Fruit fly (Drosophila melanogaster) whole organism, embryonic: ENCODE data around the gene Pax.

Experiments
- Atf6 ChIP-seq: fragments of 200-800 bp; sonication (Bioruptor generic); IDR thresholded peaks from 2 replicates; pipeline ENCODE4 v1.3.6; 2022; ENCODE audit warnings: missing biosample characterization, missing genetic modification characterization
- B-H2 ChIP-seq: fragments of 200-800 bp; sonication (Bioruptor generic); optimal IDR thresholded peaks from 2 replicates; lab custom pipeline; 2018; ENCODE audit warnings: missing biosample characterization, mild to moderate bottlenecking, missing genetic modification characterization
- CG10543 ChIP-seq: fragments of 200-800 bp; sonication (Bioruptor generic); optimal IDR thresholded peaks from 3 replicates; lab custom pipeline; 2017; ENCODE audit warnings: missing biosample characterization, mild to moderate bottlenecking, missing genetic modification characterization, moderate library complexity
- CG11456 ChIP-seq: fragments of 200-800 bp; sonication (Bioruptor generic); IDR thresholded peaks from 3 replicates; pipeline ENCODE4 v1.3.6; 2022; ENCODE audit warnings: missing biosample characterization, missing genetic modification characterization
- CG12769 ChIP-seq: fragments of 200-800 bp; sonication (Bioruptor generic); optimal IDR thresholded peaks from 2 replicates; lab custom pipeline; 2019; ENCODE audit warnings: missing biosample characterization, mild to moderate bottlenecking, missing genetic modification characterization, moderate library complexity
- CG12942 ChIP-seq: fragments of 200-800 bp; sonication (Bioruptor generic); optimal IDR thresholded peaks from 3 replicates; lab custom pipeline; 2016; ENCODE audit warnings: missing biosample characterization, missing genetic modification characterization
- CG17186 ChIP-seq: fragments of 200-800 bp; sonication (Bioruptor generic); optimal IDR thresholded peaks from 3 replicates; lab custom pipeline; 2017; ENCODE audit warnings: missing biosample characterization, missing genetic modification reagents, missing genetic modification characterization
- CG18764 ChIP-seq: fragments of 200-800 bp; sonication (Bioruptor generic); optimal IDR thresholded peaks from 3 replicates; lab custom pipeline; 2016; ENCODE audit warnings: missing biosample characterization, missing genetic modification characterization
- CG2120 ChIP-seq: fragments of 200-800 bp; sonication (Bioruptor generic); optimal IDR thresholded peaks from 3 replicates; lab custom pipeline; 2016; ENCODE audit warnings: missing biosample characterization, missing genetic modification characterization
- CG3065 ChIP-seq: fragments of 200-800 bp; sonication (Bioruptor generic); optimal IDR thresholded peaks from 2 replicates; lab custom pipeline; 2016; ENCODE audit warnings: missing biosample characterization, missing genetic modification characterization
- CG32772 ChIP-seq: fragments of 200-800 bp; sonication (Bioruptor generic); IDR thresholded peaks from 2 replicates; pipeline ENCODE4 v1.3.6; 2022; ENCODE audit warnings: missing biosample characterization, missing genetic modification characterization
- CG4328 ChIP-seq: fragments of 200-800 bp; sonication (Bioruptor generic); optimal IDR thresholded peaks from 3 replicates; lab custom pipeline; 2017; ENCODE audit warnings: missing biosample characterization, missing genetic modification reagents, missing genetic modification characterization
- CG7357 ChIP-seq: fragments of 200-800 bp; sonication (Bioruptor generic); IDR thresholded peaks from 3 replicates; pipeline ENCODE4 v1.3.6; 2022; ENCODE audit warnings: missing biosample characterization, missing genetic modification characterization
- CG8290 ChIP-seq, 3 experiments: fragments of 200-800 bp; sonication (Bioruptor generic); optimal IDR thresholded peaks; 2 replicates each; lab custom pipeline; 2016 to 2019; ENCODE audit warnings: missing biosample characterization in 3 of 3, missing genetic modification characterization in 3 of 3, mild to moderate bottlenecking in 2 of 3, moderate library complexity in 1 of 3
- CG9932 ChIP-seq: fragments of 200-800 bp; sonication (Bioruptor generic); IDR thresholded peaks from 2 replicates; pipeline ENCODE4 v1.3.6; 2022; ENCODE audit warnings: missing biosample characterization, missing genetic modification characterization
- Dbx ChIP-seq: fragments of 200-800 bp; sonication (Bioruptor generic); IDR thresholded peaks from 3 replicates; pipeline ENCODE4 v1.3.6; 2022; ENCODE audit warnings: missing biosample characterization, missing genetic modification characterization
- Hmr ChIP-seq: fragments of 200-800 bp; sonication (Bioruptor generic); optimal IDR thresholded peaks from 3 replicates; lab custom pipeline; 2017; ENCODE audit warnings: mild to moderate bottlenecking, missing biosample characterization, missing genetic modification reagents, missing genetic modification characterization
- MTF-1 ChIP-seq: fragments of 200-800 bp; sonication (Bioruptor generic); optimal IDR thresholded peaks from 2 replicates; lab custom pipeline; 2018; ENCODE audit warnings: missing biosample characterization, mild to moderate bottlenecking, missing genetic modification characterization, borderline replicate concordance
- Med ChIP-seq: fragments of 200-800 bp; sonication (Bioruptor generic); peaks from one replicate; lab custom pipeline; 2016; ENCODE audit warnings: missing biosample characterization, missing genetic modification characterization, mild to moderate bottlenecking, inconsistent platforms, moderate library complexity
- PHDP ChIP-seq: fragments of 200-800 bp; sonication (Bioruptor generic); optimal IDR thresholded peaks from 3 replicates; lab custom pipeline; 2018; ENCODE audit warnings: missing biosample characterization, mild to moderate bottlenecking, missing genetic modification characterization, moderate library complexity
- Six4 ChIP-seq: fragments of 200-800 bp; sonication (Bioruptor generic); optimal IDR thresholded peaks from 2 replicates; lab custom pipeline; 2016; ENCODE audit warnings: missing biosample characterization, missing genetic modification characterization
- abd-A ChIP-seq: fragments of 200-800 bp; sonication (Bioruptor generic); optimal IDR thresholded peaks from 3 replicates; lab custom pipeline; 2019; ENCODE audit warnings: missing biosample characterization, mild to moderate bottlenecking, missing genetic modification characterization, moderate library complexity
- crol ChIP-seq: fragments of 200-800 bp; sonication (Bioruptor generic); IDR thresholded peaks from 2 replicates; pipeline ENCODE4 v1.3.6; 2022; ENCODE audit warnings: missing biosample characterization, missing genetic modification characterization
- fd3F ChIP-seq: fragments of 200-800 bp; sonication (Bioruptor generic); optimal IDR thresholded peaks from 2 replicates; lab custom pipeline; 2018; ENCODE audit warnings: missing biosample characterization, mild to moderate bottlenecking, missing genetic modification characterization, moderate library complexity
- ind ChIP-seq: fragments of 200-800 bp; sonication (Bioruptor generic); optimal IDR thresholded peaks from 3 replicates; lab custom pipeline; 2016; ENCODE audit warnings: missing biosample characterization, missing genetic modification characterization
- knrl ChIP-seq: fragments of 200-800 bp; sonication (Bioruptor generic); IDR thresholded peaks from 3 replicates; pipeline ENCODE4 v1.3.6; 2022; ENCODE audit warnings: missing biosample characterization, missing genetic modification characterization; ENCODE audit not compliant: partially characterized antibody
- lab ChIP-seq: fragments of 200-800 bp; sonication (Bioruptor generic); optimal IDR thresholded peaks from 3 replicates; lab custom pipeline; 2017; ENCODE audit warnings: missing biosample characterization, missing genetic modification characterization, mild to moderate bottlenecking, moderate library complexity, missing genetic modification reagents
- schlank ChIP-seq: fragments of 200-800 bp; sonication (Bioruptor generic); optimal IDR thresholded peaks from 2 replicates; lab custom pipeline; 2018; ENCODE audit warnings: missing biosample characterization, mild to moderate bottlenecking, missing genetic modification characterization
- sd ChIP-seq: fragments of 200-800 bp; sonication (Bioruptor generic); optimal IDR thresholded peaks from 3 replicates; lab custom pipeline; 2018; ENCODE audit warnings: missing biosample characterization, mild to moderate bottlenecking, missing genetic modification characterization, moderate library complexity
- seq ChIP-seq: fragments of 200-800 bp; sonication (Bioruptor generic); IDR thresholded peaks from 2 replicates; pipeline ENCODE4 v1.3.6; 2022; ENCODE audit warnings: missing biosample characterization, missing genetic modification characterization
- slbo ChIP-seq: fragments of 200-800 bp; sonication (Bioruptor generic); IDR thresholded peaks from 2 replicates; pipeline ENCODE4 v1.3.6; 2022; ENCODE audit warnings: missing biosample characterization, missing genetic modification characterization
- slou ChIP-seq: fragments of 200-800 bp; sonication (Bioruptor generic); optimal IDR thresholded peaks from 3 replicates; lab custom pipeline; 2016; ENCODE audit warnings: missing biosample characterization, missing genetic modification characterization
- sr ChIP-seq: fragments of 200-800 bp; sonication (Bioruptor generic); IDR thresholded peaks from 3 replicates; pipeline ENCODE4 v1.3.6; 2022; ENCODE audit warnings: missing biosample characterization, missing genetic modification characterization

Pax gene

DNA sequence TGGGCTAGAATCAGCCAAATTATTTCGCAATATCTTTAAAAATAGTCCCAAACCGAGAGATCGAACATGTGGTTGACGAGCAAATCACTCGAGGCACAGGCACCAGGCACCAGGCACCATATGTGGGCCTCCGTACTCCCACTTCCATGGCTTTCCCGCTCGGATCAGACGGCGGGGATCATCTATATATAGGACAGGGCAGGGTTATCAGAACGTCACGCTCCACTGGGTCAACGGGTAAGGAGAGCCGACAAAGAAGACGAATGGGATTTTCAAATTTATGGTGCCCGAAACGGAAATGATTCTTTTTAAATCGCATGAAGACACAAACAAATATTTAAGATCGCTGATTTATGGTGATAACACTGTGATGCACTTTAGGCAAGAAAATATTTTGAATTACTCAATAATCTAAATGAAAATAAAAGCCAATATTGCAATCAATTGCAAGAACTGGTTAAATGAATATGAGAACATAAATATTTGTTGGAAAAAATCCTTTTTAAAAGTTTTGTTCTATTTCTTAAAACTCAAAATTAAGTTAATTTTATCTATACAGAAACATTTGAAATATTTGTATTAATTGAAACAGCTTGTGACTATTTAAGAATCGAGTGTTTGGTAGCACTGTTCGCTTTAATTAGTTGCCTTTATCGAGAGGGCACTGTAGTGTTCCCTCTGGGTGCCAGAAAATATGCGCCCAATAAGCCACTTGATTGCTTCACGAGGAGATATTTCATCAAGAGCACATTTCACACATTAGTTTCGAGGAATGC lies 13.1 kb downstream of the Pax start (continued):
- TF ChIP-seq Six4 (GFP tag; lab: Kevin White, UChicago) = no peak
- TF ChIP-seq, all 482 proteins: peak for 16

DNA sequence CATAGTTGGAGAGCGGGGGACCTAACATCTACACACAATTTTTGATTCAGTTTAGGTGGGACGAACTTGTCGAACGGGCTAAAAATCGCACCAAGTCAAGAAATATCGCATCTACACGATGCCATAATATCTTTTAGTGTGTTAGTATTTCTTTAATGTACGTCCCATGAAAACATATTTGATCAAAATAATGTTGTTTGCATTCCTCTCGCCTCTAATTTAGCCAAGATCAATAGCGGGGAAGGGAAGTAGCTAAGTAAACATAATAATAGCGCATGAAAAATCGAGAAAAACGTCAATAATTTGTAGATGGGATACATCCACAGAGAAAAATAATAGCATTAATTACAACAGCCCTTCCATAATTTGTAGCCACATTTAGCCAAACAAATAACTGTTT lies 14.4 kb downstream of the Pax start:
- TF ChIP-seq CG32772 (GFP tag; lab: Robert Waterston, UW) (no peak), CG12769 (tag; lab: Kevin White, UChicago) (peak; percentile 33), slou (GFP tag; lab: Kevin White, UChicago) (no peak), CG9932 (GFP tag; lab: Robert Waterston, UW) (no peak), seq (GFP tag; lab: Robert Waterston, UW) (peak; percentile 12; the same call in 1 of the 2 replicates), CG2120 (GFP tag; lab: Kevin White, UChicago) (peak; percentile 15), lab (peak; percentile 5), schlank (tag; lab: Kevin White, UChicago) (peak; percentile 33), B-H2 (peak; percentile 21), Med (GFP tag; lab: Kevin White, UChicago) (peak; percentile 39), CG8290 (GFP tag; optimal IDR thresholded peaks at IDR 0.05; lab: Kevin White, UChicago) (no peak), CG8290 (tag; optimal IDR thresholded peaks at IDR 0.05; lab: Kevin White, UChicago) (peak in 1 of 2 experiments; percentile 75), CG7357 (GFP tag; lab: Robert Waterston, UW) (peak; percentile 16; the same call in 1 of the 3 replicates), Hmr (GFP tag; lab: Kevin White, UChicago) (peak; percentile 49), sd (tag; lab: Kevin White, UChicago) (peak; percentile 43), CG17186 (GFP tag; lab: Kevin White, UChicago) (no peak), fd3F (GFP tag; lab: Kevin White, UChicago) (peak; percentile 30), PHDP (tag; lab: Kevin White, UChicago) (peak; percentile 1), CG12942 (GFP tag; lab: Kevin White, UChicago) (no peak), CG18764 (GFP tag; lab: Kevin White, UChicago) (no peak)

DNA sequence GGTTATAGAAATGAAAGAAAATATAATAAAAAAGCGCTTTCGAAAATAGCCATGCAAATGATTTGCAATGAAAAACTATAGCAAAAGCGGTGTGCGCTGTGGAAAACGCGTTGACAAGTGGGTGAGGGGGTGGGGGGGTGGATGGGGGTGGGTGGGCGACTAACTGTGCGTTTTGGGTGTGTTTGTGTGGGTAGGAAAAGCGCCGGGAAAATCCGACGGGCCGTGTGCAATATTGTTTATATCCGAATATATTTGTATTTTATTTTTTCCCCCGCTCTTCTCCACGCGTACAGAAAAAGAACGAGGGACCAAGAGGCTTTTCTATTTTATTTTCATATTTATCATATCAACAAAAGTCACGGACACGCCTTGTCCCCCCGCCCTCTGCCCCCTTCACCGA lies 20.0 kb downstream of the Pax start:
- TF ChIP-seq sr (GFP tag; lab: Robert Waterston, UW) (peak; percentile 95), CG3065 (GFP tag; lab: Kevin White, UChicago) (no peak), seq (GFP tag; lab: Robert Waterston, UW) (0 out of 2 replicates have a peak, but pooled peaks have one; percentile 7), Dbx (GFP tag; lab: Robert Waterston, UW) (0 out of 3 replicates have a peak, but pooled peaks have one; percentile 9), MTF-1 (GFP tag; lab: Kevin White, UChicago) (peak; percentile 100), Atf6 (GFP tag; lab: Robert Waterston, UW) (no peak), slbo (GFP tag; lab: Robert Waterston, UW) (no peak), CG10543 (GFP tag; lab: Kevin White, UChicago) (peak; percentile 76), crol (GFP tag; lab: Robert Waterston, UW) (peak; percentile 66), CG8290 (GFP tag; optimal IDR thresholded peaks at IDR 0.05; lab: Kevin White, UChicago) (no peak), CG8290 (tag; optimal IDR thresholded peaks at IDR 0.05; lab: Kevin White, UChicago) (no peak), abd-A (peak; percentile 37), knrl (GFP tag; lab: Robert Waterston, UW) (0 out of 3 replicates have a peak, but pooled peaks have one; percentile 19), sd (tag; lab: Kevin White, UChicago) (peak; percentile 27), CG11456 (GFP tag; lab: Robert Waterston, UW) (0 out of 3 replicates have a peak, but pooled peaks have one; percentile 26), CG4328 (GFP tag; lab: Kevin White, UChicago) (peak; percentile 12), ind (GFP tag; lab: Kevin White, UChicago) (no peak)
